Fruit fly (Drosophila melanogaster) whole organism, embryonic: ENCODE data around the gene ZnT63C.

Source experiments
- Adf1 ChIP-seq: fragments of 200-800 bp; sonication (Bioruptor generic); IDR thresholded peaks from 2 replicates; pipeline ENCODE4 v1.3.6; 2022; ENCODE audit warnings: missing biosample characterization, missing genetic modification characterization
- Atf3 ChIP-seq: fragments of 200-800 bp; sonication (Bioruptor generic); optimal IDR thresholded peaks from 3 replicates; lab custom pipeline; 2016; ENCODE audit warnings: missing biosample characterization, missing genetic modification characterization
- Blimp-1 ChIP-seq: fragments of 200-800 bp; sonication (Bioruptor generic); optimal IDR thresholded peaks from 3 replicates; lab custom pipeline; 2018; ENCODE audit warnings: missing biosample characterization, missing genetic modification characterization, mild to moderate bottlenecking, moderate library complexity, missing genetic modification reagents
- CG11696 ChIP-seq: fragments of 200-800 bp; sonication (Bioruptor generic); IDR thresholded peaks from 2 replicates; pipeline ENCODE4 v1.3.6; 2022; ENCODE audit warnings: missing biosample characterization, missing genetic modification characterization
- CG12155 ChIP-seq: fragments of 200-800 bp; sonication (Bioruptor generic); optimal IDR thresholded peaks from 3 replicates; lab custom pipeline; 2016; ENCODE audit warnings: missing biosample characterization, missing genetic modification characterization
- CG1233 ChIP-seq: fragments of 200-800 bp; sonication (Bioruptor generic); optimal IDR thresholded peaks from 4 replicates; lab custom pipeline; 2018; ENCODE audit warnings: missing biosample characterization, mild to moderate bottlenecking, missing genetic modification characterization
- CG13287 ChIP-seq: fragments of 200-800 bp; sonication (Bioruptor generic); IDR thresholded peaks from 2 replicates; pipeline ENCODE4 v1.3.6; 2022; ENCODE audit warnings: missing biosample characterization, missing genetic modification characterization; ENCODE audit not compliant: partially characterized antibody
- CG15011 ChIP-seq: fragments of 200-800 bp; sonication (Bioruptor generic); optimal IDR thresholded peaks from 3 replicates; lab custom pipeline; 2018; ENCODE audit warnings: missing biosample characterization, mild to moderate bottlenecking, missing genetic modification characterization
- CG1602 ChIP-seq: fragments of 200-800 bp; sonication (Bioruptor generic); optimal IDR thresholded peaks from 3 replicates; lab custom pipeline; 2016; ENCODE audit warnings: missing biosample characterization, missing genetic modification characterization
- CG17186 ChIP-seq: fragments of 200-800 bp; sonication (Bioruptor generic); optimal IDR thresholded peaks from 3 replicates; lab custom pipeline; 2017; ENCODE audit warnings: missing biosample characterization, missing genetic modification reagents, missing genetic modification characterization
- CG17568 ChIP-seq: fragments of 200-800 bp; sonication (Bioruptor generic); optimal IDR thresholded peaks from 2 replicates; lab custom pipeline; 2018; ENCODE audit warnings: missing biosample characterization, mild to moderate bottlenecking, missing genetic modification characterization, moderate library complexity
- CG2889 ChIP-seq: fragments of 200-800 bp; sonication (Bioruptor generic); IDR thresholded peaks from 3 replicates; pipeline ENCODE4 v1.3.6; 2022; ENCODE audit warnings: missing biosample characterization, missing genetic modification characterization
- CG4328 ChIP-seq: fragments of 200-800 bp; sonication (Bioruptor generic); optimal IDR thresholded peaks from 3 replicates; lab custom pipeline; 2017; ENCODE audit warnings: missing biosample characterization, missing genetic modification reagents, missing genetic modification characterization
- CG5245 ChIP-seq: fragments of 200-800 bp; sonication (Bioruptor generic); optimal IDR thresholded peaks from 3 replicates; lab custom pipeline; 2016; ENCODE audit warnings: missing biosample characterization, missing genetic modification characterization
- CG6254 ChIP-seq: fragments of 200-800 bp; sonication (Bioruptor generic); optimal IDR thresholded peaks from 3 replicates; lab custom pipeline; 2017; ENCODE audit warnings: mild to moderate bottlenecking, missing biosample characterization, missing genetic modification reagents, missing genetic modification characterization
- CG7372 ChIP-seq: fragments of 200-800 bp; sonication (Bioruptor generic); IDR thresholded peaks from 2 replicates; pipeline ENCODE4 v1.3.6; 2022; ENCODE audit warnings: missing biosample characterization, missing genetic modification characterization
- CG9437 ChIP-seq: fragments of 200-800 bp; sonication (Bioruptor generic); optimal IDR thresholded peaks from 2 replicates; lab custom pipeline; 2018; ENCODE audit warnings: missing biosample characterization, mild to moderate bottlenecking, missing genetic modification characterization
- Dip3 ChIP-seq: fragments of 200-800 bp; sonication (Bioruptor generic); optimal IDR thresholded peaks from 3 replicates; lab custom pipeline; 2016; ENCODE audit warnings: missing biosample characterization, missing genetic modification characterization
- Dp ChIP-seq: fragments of 200-800 bp; sonication (Bioruptor generic); optimal IDR thresholded peaks from 2 replicates; lab custom pipeline; 2018; ENCODE audit warnings: missing biosample characterization, mild to moderate bottlenecking, missing genetic modification characterization, moderate library complexity
- H15 ChIP-seq: fragments of 200-800 bp; sonication (Bioruptor generic); IDR thresholded peaks from 3 replicates; pipeline ENCODE4 v1.3.6; 2022; ENCODE audit warnings: missing biosample characterization, missing genetic modification characterization
- Hand ChIP-seq: fragments of 200-800 bp; sonication (Bioruptor generic); optimal IDR thresholded peaks from 2 replicates; lab custom pipeline; 2017; ENCODE audit warnings: mild to moderate bottlenecking, missing biosample characterization, missing genetic modification reagents, missing genetic modification characterization
- Hmr ChIP-seq: fragments of 200-800 bp; sonication (Bioruptor generic); optimal IDR thresholded peaks from 3 replicates; lab custom pipeline; 2017; ENCODE audit warnings: mild to moderate bottlenecking, missing biosample characterization, missing genetic modification reagents, missing genetic modification characterization
- Hsf ChIP-seq: fragments of 200-800 bp; sonication (Bioruptor generic); optimal IDR thresholded peaks from 3 replicates; lab custom pipeline; 2016; ENCODE audit warnings: missing biosample characterization, missing genetic modification characterization
- Lpt ChIP-seq: fragments of >200 bp; optimal IDR thresholded peaks from 2 replicates; lab custom pipeline; 2018; ENCODE audit warnings: missing biosample characterization, missing genetic modification characterization
- Myb ChIP-seq: fragments of 200-800 bp; sonication (Bioruptor generic); optimal IDR thresholded peaks from 2 replicates; lab custom pipeline; 2016; ENCODE audit warnings: missing biosample characterization, missing genetic modification characterization
- Opbp ChIP-seq: fragments of 200-800 bp; sonication (Bioruptor generic); IDR thresholded peaks from 3 replicates; pipeline ENCODE4 v1.3.6; 2022; ENCODE audit warnings: missing biosample characterization, missing genetic modification characterization; ENCODE audit not compliant: partially characterized antibody
- Scr ChIP-seq: fragments of 200-800 bp; sonication (Bioruptor generic); IDR thresholded peaks from 2 replicates; pipeline ENCODE4 v1.3.6; 2022; ENCODE audit warnings: missing biosample characterization, missing genetic modification characterization; ENCODE audit not compliant: partially characterized antibody
- Sox102F ChIP-seq: fragments of 200-800 bp; sonication (Bioruptor generic); optimal IDR thresholded peaks from 2 replicates; lab custom pipeline; 2018; ENCODE audit warnings: missing biosample characterization, mild to moderate bottlenecking, missing genetic modification characterization, moderate library complexity
- Xbp1 ChIP-seq: fragments of 200-800 bp; sonication (Bioruptor generic); optimal IDR thresholded peaks from 3 replicates; lab custom pipeline; 2016; ENCODE audit warnings: missing biosample characterization, mild to moderate bottlenecking, missing genetic modification characterization
- ab ChIP-seq: fragments of 200-800 bp; sonication (Bioruptor generic); optimal IDR thresholded peaks from 2 replicates; lab custom pipeline; 2016; ENCODE audit warnings: missing biosample characterization, missing genetic modification characterization
- az2 ChIP-seq: fragments of 200-800 bp; sonication (Bioruptor generic); optimal IDR thresholded peaks from 3 replicates; lab custom pipeline; 2016; ENCODE audit warnings: missing biosample characterization, missing genetic modification characterization
- bab2 ChIP-seq: fragments of 200-800 bp; sonication (Bioruptor generic); optimal IDR thresholded peaks from 2 replicates; lab custom pipeline; 2016; ENCODE audit warnings: missing biosample characterization, missing genetic modification characterization
- crol ChIP-seq: fragments of 200-800 bp; sonication (Bioruptor generic); IDR thresholded peaks from 2 replicates; pipeline ENCODE4 v1.3.6; 2022; ENCODE audit warnings: missing biosample characterization, missing genetic modification characterization
- disco-r ChIP-seq: fragments of 200-800 bp; sonication (Bioruptor generic); optimal IDR thresholded peaks from 2 replicates; lab custom pipeline; 2016; ENCODE audit warnings: missing biosample characterization, missing genetic modification characterization
- dpn ChIP-seq, 2 experiments: fragments of 200-800 bp; sonication (Bioruptor generic); optimal IDR thresholded peaks; 3 replicates each; lab custom pipeline; 2016; ENCODE audit warnings: missing biosample characterization in 2 of 2, missing genetic modification characterization in 2 of 2
- en ChIP-seq: fragments of 200-800 bp; sonication (Bioruptor generic); optimal IDR thresholded peaks from 2 replicates; lab custom pipeline; 2016; ENCODE audit warnings: missing biosample characterization, missing genetic modification characterization
- eve ChIP-seq, 2 experiments: fragments of >200 bp; optimal IDR thresholded peaks; 2 replicates each; lab custom pipeline; 2017; ENCODE audit warnings: missing biosample characterization in 2 of 2, missing genetic modification characterization in 2 of 2
- ftz-f1 ChIP-seq: fragments of 200-800 bp; sonication (Bioruptor generic); optimal IDR thresholded peaks from 2 replicates; lab custom pipeline; 2016; ENCODE audit warnings: missing biosample characterization, missing genetic modification characterization
- gfzf ChIP-seq: fragments of 200-800 bp; sonication (Bioruptor generic); optimal IDR thresholded peaks from 2 replicates; lab custom pipeline; 2016; ENCODE audit warnings: missing biosample characterization, mild to moderate bottlenecking, missing genetic modification characterization, moderate library complexity
- ind ChIP-seq: fragments of 200-800 bp; sonication (Bioruptor generic); optimal IDR thresholded peaks from 3 replicates; lab custom pipeline; 2016; ENCODE audit warnings: missing biosample characterization, missing genetic modification characterization
- lola ChIP-seq, 3 experiments: fragments of >200 bp in 2 of 3; fragments of 200-800 bp in 1 of 3; sonication (Bioruptor generic) in 1 of 3; optimal IDR thresholded peaks; 2 replicates each; lab custom pipeline; 2017 to 2019; ENCODE audit warnings: missing biosample characterization in 3 of 3, missing genetic modification characterization in 3 of 3, mild to moderate bottlenecking in 1 of 3, moderate library complexity in 1 of 3
- sens ChIP-seq: fragments of 200-800 bp; sonication (Bioruptor generic); peaks from one replicate; lab custom pipeline; 2016; ENCODE audit warnings: missing biosample characterization, missing genetic modification characterization
- sim ChIP-seq: fragments of 200-800 bp; sonication (Bioruptor generic); IDR thresholded peaks from 2 replicates; pipeline ENCODE4 v1.3.6; 2022; ENCODE audit warnings: missing biosample characterization, missing genetic modification characterization
- sr ChIP-seq: fragments of 200-800 bp; sonication (Bioruptor generic); IDR thresholded peaks from 3 replicates; pipeline ENCODE4 v1.3.6; 2022; ENCODE audit warnings: missing biosample characterization, missing genetic modification characterization
- stc ChIP-seq: fragments of 200-800 bp; sonication (Bioruptor generic); IDR thresholded peaks from 2 replicates; pipeline ENCODE4 v1.3.6; 2022; ENCODE audit warnings: missing biosample characterization, missing genetic modification characterization
- tna ChIP-seq: fragments of 200-800 bp; sonication (Bioruptor generic); IDR thresholded peaks from 2 replicates; pipeline ENCODE4 v1.3.6; 2022; ENCODE audit warnings: missing biosample characterization, missing genetic modification characterization; ENCODE audit not compliant: partially characterized antibody
- trem ChIP-seq: fragments of 200-800 bp; optimal IDR thresholded peaks from 3 replicates; lab custom pipeline; 2019; ENCODE audit warnings: missing biosample characterization, mild to moderate bottlenecking, missing genetic modification characterization, moderate library complexity
- wor ChIP-seq: fragments of 200-800 bp; sonication (Bioruptor generic); IDR thresholded peaks from 2 replicates; pipeline ENCODE4 v1.3.6; 2022; ENCODE audit warnings: missing biosample characterization, missing genetic modification characterization
- yki ChIP-seq: fragments of >200 bp; optimal IDR thresholded peaks from 3 replicates; lab custom pipeline; 2018

Gene ZnT63C

dm6 chr3L:3325925-3326903 lies 22.7 kb downstream of the ZnT63C start, which contains the start of gene Gtpx:
TSS of gene Gtpx (plus strand) at chr3L:3326265.
- no peak for TF ChIP-seq sim (GFP tag; lab: Robert Waterston, UW)
- TF ChIP-seq CG4328 = peak; percentile 18
- no peak for TF ChIP-seq CG6254 (GFP tag; lab: Kevin White, UChicago)
- TF ChIP-seq CG15011 = no peak
- TF ChIP-seq Myb (GFP tag; lab: Kevin White, UChicago) = peak; percentile 86
- TF ChIP-seq sens (GFP tag; lab: Kevin White, UChicago) = peak; percentile 91
- TF ChIP-seq Hmr (GFP tag; lab: Kevin White, UChicago) = peak; percentile 56
- TF ChIP-seq dpn (GFP tag; optimal IDR thresholded peaks at IDR 0.05; lab: Kevin White, UChicago) = peak; percentile 27 to 57
- no peak for TF ChIP-seq en
- TF ChIP-seq CG11696 (GFP tag; lab: Robert Waterston, UW) = no peak
- TF ChIP-seq bab2 (GFP tag; lab: Kevin White, UChicago) = no peak
- TF ChIP-seq Atf3 (GFP tag; lab: Kevin White, UChicago) = peak; percentile 12
- TF ChIP-seq H15 (GFP tag; lab: Robert Waterston, UW) = no peak
- TF ChIP-seq CG17568 (GFP tag; lab: Kevin White, UChicago) = no peak
- no peak for TF ChIP-seq CG17186
- TF ChIP-seq CG1602 = peak; percentile 6
- no peak for TF ChIP-seq CG1233 (GFP tag; lab: Kevin White, UChicago)
- no peak for TF ChIP-seq CG2889 (GFP tag; lab: Robert Waterston, UW)
- peak; percentile 32 for TF ChIP-seq CG12155
- no peak for TF ChIP-seq Opbp
- TF ChIP-seq Dip3 (GFP tag; lab: Kevin White, UChicago) = no peak
- TF ChIP-seq Scr (GFP tag; lab: Robert Waterston, UW) = no peak
- peak; percentile 38; the same call in 1 of the 2 replicates for TF ChIP-seq CG13287
- TF ChIP-seq Xbp1 = peak; percentile 57
- no peak for TF ChIP-seq Sox102F
- peak; percentile 37 for TF ChIP-seq Blimp-1 (GFP tag; lab: Kevin White, UChicago)
- TF ChIP-seq Dp (GFP tag; lab: Kevin White, UChicago) = peak; percentile 80
- peak; percentile 19 for TF ChIP-seq ind
- TF ChIP-seq trem (tag; lab: Kevin White, UChicago) = peak; percentile 43
- no peak for TF ChIP-seq disco-r
- TF ChIP-seq ab (GFP tag; lab: Kevin White, UChicago) = peak; percentile 6
- no peak for TF ChIP-seq CG9437
- peak; percentile 30 for TF ChIP-seq az2 (GFP tag; lab: Kevin White, UChicago)
- TF ChIP-seq CG5245 (GFP tag; lab: Kevin White, UChicago) = no peak
- peak; percentile 87 for TF ChIP-seq gfzf
- 0 out of 2 replicates have a peak, but pooled peaks have one; percentile 16 for TF ChIP-seq Adf1
- TF ChIP-seq wor (GFP tag; lab: Robert Waterston, UW) = no peak
- TF ChIP-seq Lpt = no peak
- TF ChIP-seq tna (GFP tag; lab: Robert Waterston, UW) = no peak
- TF ChIP-seq crol = no peak
- TF ChIP-seq yki (lab: Kevin White, UChicago) = no peak
- TF ChIP-seq lola (GFP tag; optimal IDR thresholded peaks at IDR 0.05; lab: Kevin White, UChicago) = peak in 1 of 3 experiments; percentile 45
- no peak for TF ChIP-seq CG7372
- peak; percentile 53 for TF ChIP-seq ftz-f1 (GFP tag; lab: Kevin White, UChicago)
- TF ChIP-seq Hand (GFP tag; lab: Kevin White, UChicago) = no peak
- peak; percentile 53 for TF ChIP-seq Hsf (GFP tag; lab: Kevin White, UChicago)
- TF ChIP-seq stc (GFP tag; lab: Robert Waterston, UW) = no peak
- no peak for TF ChIP-seq sr
- no peak for TF ChIP-seq eve (GFP tag; optimal IDR thresholded peaks at IDR 0.05; lab: Kevin White, UChicago)
